Worm (Caenorhabditis elegans) whole organism, young adult: ENCODE measurements around the gene F44E5.1.

ENCODE experiments used
- B0261.1 ChIP-seq: sonication (generic microtip); optimal IDR thresholded peaks from 2 replicates; lab custom pipeline; 2016; ENCODE audit warnings: mild to moderate bottlenecking, missing genetic modification characterization, moderate library complexity, missing compliant biosample characterization
- C06A6.2 ChIP-seq: fragments of 200-800 bp; sonication (Bioruptor generic); conservative IDR thresholded peaks from 2 replicates; pipeline ENCODE4 v1.3.6; 2022; ENCODE audit warnings: missing genetic modification characterization, missing compliant biosample characterization
- D2030.7 ChIP-seq: fragments of 200-800 bp; sonication (Bioruptor generic); IDR thresholded peaks from 2 replicates; pipeline ENCODE4 v1.3.6; 2022; ENCODE audit warnings: missing genetic modification reagents, missing genetic modification characterization, missing compliant biosample characterization
- F49E8.2 ChIP-seq: sonication (generic microtip); optimal IDR thresholded peaks from 3 replicates; lab custom pipeline; 2017; ENCODE audit warnings: missing genetic modification characterization, mild to moderate bottlenecking, missing compliant biosample characterization, antibody characterized with exemption, moderate library complexity; ENCODE audit not compliant: insufficient read depth
- F52B5.7 ChIP-seq: sonication (generic microtip); optimal IDR thresholded peaks from 2 replicates; lab custom pipeline; 2016; ENCODE audit warnings: mild to moderate bottlenecking, missing genetic modification characterization, missing compliant biosample characterization
- F57C9.4 ChIP-seq: sonication (generic microtip); optimal IDR thresholded peaks from 2 replicates; lab custom pipeline; 2017; ENCODE audit warnings: mild to moderate bottlenecking, missing genetic modification characterization, missing compliant biosample characterization
- K11D2.4 ChIP-seq: fragments of 200-800 bp; sonication (Bioruptor generic); IDR thresholded peaks from 2 replicates; pipeline ENCODE4 v1.3.6; 2022; ENCODE audit warnings: missing genetic modification reagents, missing genetic modification characterization, missing compliant biosample characterization
- T07F8.4 ChIP-seq: sonication (generic microtip); optimal IDR thresholded peaks from 2 replicates; lab custom pipeline; 2016; ENCODE audit warnings: mild to moderate bottlenecking, missing genetic modification characterization, moderate library complexity, missing compliant biosample characterization
- Y56A3A.18 ChIP-seq: fragments of 200-800 bp; sonication (Bioruptor generic); IDR thresholded peaks from 2 replicates; pipeline ENCODE4 v1.3.6; 2022; ENCODE audit warnings: missing genetic modification reagents, missing genetic modification characterization, missing compliant biosample characterization
- Y67H2A.10 ChIP-seq: fragments of 200-800 bp; sonication (Bioruptor generic); conservative IDR thresholded peaks from 2 replicates; pipeline ENCODE4 v1.3.6; 2022; ENCODE audit warnings: missing genetic modification reagents, missing genetic modification characterization, missing compliant biosample characterization
- atf-7 ChIP-seq: sonication (generic microtip); optimal IDR thresholded peaks from 2 replicates; lab custom pipeline; 2017; ENCODE audit warnings: mild to moderate bottlenecking, missing genetic modification characterization, missing compliant biosample characterization
- attf-5 ChIP-seq: fragments of 200-800 bp; sonication (Bioruptor generic); optimal IDR thresholded peaks from 2 replicates; lab custom pipeline; 2018; ENCODE audit warnings: mild to moderate bottlenecking, missing genetic modification characterization, missing compliant biosample characterization
- cebp-2 ChIP-seq: fragments of 200-800 bp; sonication (Bioruptor generic); IDR thresholded peaks from 2 replicates; pipeline ENCODE4 v1.3.6; 2022; ENCODE audit warnings: missing genetic modification characterization, missing compliant biosample characterization
- ceh-40 ChIP-seq: fragments of 200-800 bp; sonication (Bioruptor generic); IDR thresholded peaks from 2 replicates; pipeline ENCODE4 v1.3.6; 2022; ENCODE audit warnings: missing genetic modification characterization, missing compliant biosample characterization
- die-1 ChIP-seq: sonication (generic microtip); optimal IDR thresholded peaks from 2 replicates; lab custom pipeline; 2016; ENCODE audit warnings: missing genotype, mild to moderate bottlenecking, missing genetic modification characterization, missing compliant biosample characterization
- dox-1 ChIP-seq: fragments of 200-800 bp; sonication (Bioruptor generic); IDR thresholded peaks from 2 replicates; pipeline ENCODE4 v1.3.6; 2022; ENCODE audit warnings: missing genetic modification reagents, missing genetic modification characterization, missing compliant biosample characterization
- dpff-1 ChIP-seq: sonication (generic microtip); optimal IDR thresholded peaks from 2 replicates; lab custom pipeline; 2017; ENCODE audit warnings: mild to moderate bottlenecking, missing genetic modification characterization, missing compliant biosample characterization
- dpl-1 ChIP-seq: fragments of 150-350 bp; optimal IDR thresholded peaks from 2 replicates; lab custom pipeline; 2014; ENCODE audit warnings: missing biosample characterization, missing genetic modification reagents, missing genetic modification characterization
- efl-1 ChIP-seq: fragments of 150-350 bp; optimal IDR thresholded peaks from 2 replicates; lab custom pipeline; 2014; ENCODE audit warnings: missing biosample characterization, missing genetic modification reagents, missing genetic modification characterization
- egl-18 ChIP-seq: fragments of 200-800 bp; sonication (Bioruptor generic); IDR thresholded peaks from 2 replicates; pipeline ENCODE4 v1.3.6; 2022; ENCODE audit warnings: missing genetic modification reagents, missing genetic modification characterization, missing compliant biosample characterization
- egrh-3 ChIP-seq: fragments of 200-800 bp; sonication (Bioruptor generic); IDR thresholded peaks from 2 replicates; pipeline ENCODE4 v1.3.6; 2022; ENCODE audit warnings: missing genetic modification reagents, missing genetic modification characterization, missing compliant biosample characterization
- fkh-3 ChIP-seq: sonication (generic microtip); optimal IDR thresholded peaks from 2 replicates; lab custom pipeline; 2016; ENCODE audit warnings: mild to moderate bottlenecking, missing genetic modification characterization, missing compliant biosample characterization
- him-1 ChIP-seq: sonication (generic microtip); optimal IDR thresholded peaks from 2 replicates; lab custom pipeline; 2016; ENCODE audit warnings: missing genotype, missing genetic modification reagents, missing genetic modification characterization, missing compliant biosample characterization
- hmg-1.2 ChIP-seq: fragments of 200-800 bp; sonication (Bioruptor generic); IDR thresholded peaks from 2 replicates; pipeline ENCODE4 v1.3.6; 2022; ENCODE audit warnings: missing genetic modification reagents, missing genetic modification characterization, missing compliant biosample characterization
- hsf-1 ChIP-seq: fragments of 200-800 bp; sonication (Bioruptor generic); IDR thresholded peaks from 2 replicates; pipeline ENCODE4 v1.3.6; 2022; ENCODE audit warnings: missing genetic modification reagents, missing genetic modification characterization, missing compliant biosample characterization
- lin-26 ChIP-seq: fragments of 200-800 bp; sonication (Bioruptor generic); IDR thresholded peaks from 2 replicates; pipeline ENCODE4 v1.3.6; 2022; ENCODE audit warnings: missing genetic modification reagents, missing genetic modification characterization, missing compliant biosample characterization
- lin-54 ChIP-seq: fragments of 200-800 bp; sonication (Bioruptor generic); optimal IDR thresholded peaks from 2 replicates; lab custom pipeline; 2018; ENCODE audit warnings: mild to moderate bottlenecking, missing genetic modification characterization, missing compliant biosample characterization
- lir-1 ChIP-seq: fragments of 200-800 bp; sonication (Bioruptor generic); conservative IDR thresholded peaks from 2 replicates; pipeline ENCODE4 v1.3.6; 2022; ENCODE audit warnings: missing genetic modification reagents, missing genetic modification characterization, missing compliant biosample characterization
- mel-28 ChIP-seq: sonication (generic microtip); optimal IDR thresholded peaks from 2 replicates; lab custom pipeline; 2016; ENCODE audit warnings: borderline replicate concordance, mild to moderate bottlenecking, missing genetic modification characterization, missing compliant biosample characterization
- nfyb-1 ChIP-seq: fragments of 200-800 bp; sonication (Bioruptor generic); IDR thresholded peaks from 2 replicates; pipeline ENCODE4 v1.3.6; 2022; ENCODE audit warnings: missing genetic modification reagents, missing genetic modification characterization, missing compliant biosample characterization
- nhr-179 ChIP-seq: sonication (generic microtip); optimal IDR thresholded peaks from 2 replicates; lab custom pipeline; 2016; ENCODE audit warnings: mild to moderate bottlenecking, missing genetic modification characterization, missing compliant biosample characterization
- nhr-27 ChIP-seq: fragments of 200-800 bp; sonication (Bioruptor generic); optimal IDR thresholded peaks from 2 replicates; lab custom pipeline; 2018; ENCODE audit warnings: mild to moderate bottlenecking, missing genetic modification characterization, moderate library complexity, missing compliant biosample characterization
- nhr-80 ChIP-seq: sonication (generic microtip); optimal IDR thresholded peaks from 2 replicates; lab custom pipeline; 2016; ENCODE audit warnings: missing genetic modification characterization, missing compliant biosample characterization
- pha-4 ChIP-seq: fragments of 150-350 bp; sonication (generic microtip); optimal IDR thresholded peaks from 2 replicates; lab custom pipeline; 2014; ENCODE audit warnings: missing biosample characterization, missing genetic modification reagents, missing genetic modification characterization
- rpc-1 ChIP-seq, 2 experiments: fragments of 150-350 bp in 1 of 2; sonication (generic microtip) in 1 of 2; optimal IDR thresholded peaks; 2 replicates each; lab custom pipeline; 2014 to 2018; ENCODE audit warnings: missing biosample characterization in 1 of 2, missing genetic modification characterization in 1 of 2, missing genetic modification reagents in 1 of 2, missing genotype in 1 of 2
- sea-2 ChIP-seq: fragments of 200-800 bp; sonication (Bioruptor generic); IDR thresholded peaks from 2 replicates; pipeline ENCODE4 v1.3.6; 2022; ENCODE audit warnings: missing genetic modification characterization, missing compliant biosample characterization
- snpc-3.4 ChIP-seq: sonication (generic microtip); optimal IDR thresholded peaks from 2 replicates; lab custom pipeline; 2017; ENCODE audit warnings: missing genetic modification characterization, mild to moderate bottlenecking, missing compliant biosample characterization, antibody characterized with exemption, moderate library complexity, missing genotype, missing genetic modification reagents
- snpc-4 ChIP-seq, 5 experiments: fragments of 150-350 bp in 1 of 5; sonication (generic microtip) in 4 of 5; optimal IDR thresholded peaks; 2 replicates each; lab custom pipeline; 2014 to 2018; ENCODE audit warnings: missing genetic modification characterization in 5 of 5, missing biosample characterization in 3 of 5, antibody characterized with exemption in 2 of 5, mild to moderate bottlenecking in 2 of 5, missing compliant biosample characterization in 2 of 5, missing genotype in 2 of 5, moderate library complexity in 2 of 5, missing genetic modification reagents in 1 of 5
- zfh-2 ChIP-seq: fragments of 200-800 bp; sonication (Bioruptor generic); conservative IDR thresholded peaks from 2 replicates; pipeline ENCODE4 v1.3.6; 2022; ENCODE audit warnings: missing genetic modification reagents, missing genetic modification characterization, missing compliant biosample characterization
- ztf-28 ChIP-seq: fragments of 200-800 bp; sonication (Bioruptor generic); IDR thresholded peaks from 2 replicates; pipeline ENCODE4 v1.3.6; 2022; ENCODE audit warnings: missing genetic modification reagents, missing genetic modification characterization, missing compliant biosample characterization

F44E5.1 gene

ce11 chrII:11772364-11772763 lies 2.0 kb downstream of the F44E5.1 start, which contains the start of gene F44E5.15:
Gene F44E5.15 (plus strand): TSS chrII:11772664.
- TF ChIP-seq F57C9.4 (tag; lab: Kevin White, UChicago) (no peak), nhr-179 (tag; lab: Kevin White, UChicago) (no peak), fkh-3 (tag; lab: Kevin White, UChicago) (no peak), rpc-1 (optimal IDR thresholded peaks at IDR 0.05; lab: Kevin White, UChicago) (no peak), rpc-1 (tag; optimal IDR thresholded peaks at IDR 0.05; lab: Kevin White, UChicago) (no peak), Y67H2A.10 (GFP tag; lab: Robert Waterston, UW) (no peak)

- TF ChIP-seq hsf-1 (GFP tag; lab: Robert Waterston, UW) (no peak), Y56A3A.18 (no peak), him-1 (tag; lab: Kevin White, UChicago) (no peak), D2030.7 (GFP tag; lab: Robert Waterston, UW) (no peak), K11D2.4 (no peak), sea-2 (GFP tag; lab: Robert Waterston, UW) (no peak), egl-18 (GFP tag; lab: Robert Waterston, UW) (no peak), dpff-1 (tag; lab: Kevin White, UChicago) (no peak), B0261.1 (tag; lab: Kevin White, UChicago) (no peak), F52B5.7 (tag; lab: Kevin White, UChicago) (no peak), atf-7 (tag; lab: Kevin White, UChicago) (no peak), dox-1 (no peak), ceh-40 (no peak), lir-1 (GFP tag; lab: Robert Waterston, UW) (no peak), dpl-1 (GFP tag; lab: Kevin White, UChicago) (no peak), snpc-3.4 (no peak), die-1 (tag; lab: Kevin White, UChicago) (no peak), hmg-1.2 (GFP tag; lab: Robert Waterston, UW) (no peak)
- TF ChIP-seq, all 124 proteins: peak for 0
Observed at ce11 chrII:11766472-11766871, 7.9 kb downstream of the F44E5.1 start, which contains the start of gene F44E5.2. Gene F44E5.2 (plus strand): TSS chrII:11766772.

ce11 chrII:11765506-11766152 lies 8.7 kb downstream of the F44E5.1 start:
- peak; percentile 88 for TF ChIP-seq zfh-2 (GFP tag; lab: Robert Waterston, UW)
- TF ChIP-seq B0261.1 (tag; lab: Kevin White, UChicago): no peak
- peak; percentile 99 for TF ChIP-seq egrh-3 (GFP tag; lab: Robert Waterston, UW)

ce11 chrII:11761806-11762512 lies 12.4 kb downstream of the F44E5.1 start:
- TF ChIP-seq K11D2.4: no peak
- TF ChIP-seq mel-28 (tag; lab: Kevin White, UChicago): no peak
- peak; percentile 36 for TF ChIP-seq lin-54 (GFP tag; lab: Kevin White, UChicago)
- TF ChIP-seq attf-5: peak; percentile 62
- TF ChIP-seq C06A6.2 (GFP tag; lab: Robert Waterston, UW): peak; percentile 61
- no peak for TF ChIP-seq pha-4 (tag; lab: Kevin White, UChicago)
- TF ChIP-seq F57C9.4 (tag; lab: Kevin White, UChicago): no peak
- no peak for TF ChIP-seq efl-1 (GFP tag; lab: Kevin White, UChicago)
- TF ChIP-seq F49E8.2 (tag; lab: Kevin White, UChicago): no peak
- no peak for TF ChIP-seq nhr-27 (tag; lab: Kevin White, UChicago)
- no peak for TF ChIP-seq ztf-28
- no peak for TF ChIP-seq lin-26 (GFP tag; lab: Robert Waterston, UW)
- TF ChIP-seq nhr-80 (tag; lab: Kevin White, UChicago): peak; percentile 20
- TF ChIP-seq snpc-4 (GFP tag; optimal IDR thresholded peaks at IDR 0.05; lab: Kevin White, UChicago): no peak
- peak in 1 of 4 experiments; percentile 7 for TF ChIP-seq snpc-4 (tag; optimal IDR thresholded peaks at IDR 0.05; lab: Kevin White, UChicago)
- no peak for TF ChIP-seq snpc-3.4
- 0 out of 2 replicates have a peak, but pooled peaks have one; percentile 20 for TF ChIP-seq cebp-2 (GFP tag; lab: Robert Waterston, UW)
- peak; percentile 77; the same call in 1 of the 2 replicates for TF ChIP-seq nfyb-1 (GFP tag; lab: Robert Waterston, UW)
- TF ChIP-seq hsf-1 (GFP tag; lab: Robert Waterston, UW): peak; percentile 7; the same call in 1 of the 2 replicates
- TF ChIP-seq T07F8.4: peak; percentile 1
